Fruit fly (Drosophila melanogaster): ENCODE results near the gene skl.

- TF ChIP-seq ATbp (GFP tag; optimal IDR thresholded peaks at IDR 0.05) (no peak), CG4282 (GFP tag; optimal IDR thresholded peaks at IDR 0.05) (no peak), CG12071 (GFP tag; optimal IDR thresholded peaks at IDR 0.05) (no peak)
Observed at dm6 chr3L:18401884-18402627, 37.7 kb downstream of the skl start.

All from whole organism, embryonic.